Worm (Caenorhabditis elegans) whole organism, young adult: ENCODE results near the gene acy-2.

Experiments
- B0035.1 ChIP-seq: sonication (generic microtip); optimal IDR thresholded peaks from 2 replicates; lab custom pipeline; 2016; ENCODE audit warnings: missing genetic modification characterization, mild to moderate bottlenecking, missing compliant biosample characterization, missing genotype, missing genetic modification reagents
- B0261.1 ChIP-seq: sonication (generic microtip); optimal IDR thresholded peaks from 2 replicates; lab custom pipeline; 2016; ENCODE audit warnings: mild to moderate bottlenecking, missing genetic modification characterization, moderate library complexity, missing compliant biosample characterization
- B0336.3 ChIP-seq: fragments of 200-800 bp; sonication (Bioruptor generic); IDR thresholded peaks from 2 replicates; pipeline ENCODE4 v1.3.6; 2022; ENCODE audit warnings: missing genetic modification characterization, missing compliant biosample characterization
- D2030.7 ChIP-seq: fragments of 200-800 bp; sonication (Bioruptor generic); IDR thresholded peaks from 2 replicates; pipeline ENCODE4 v1.3.6; 2022; ENCODE audit warnings: missing genetic modification reagents, missing genetic modification characterization, missing compliant biosample characterization
- F23B12.7 ChIP-seq: sonication (generic microtip); optimal IDR thresholded peaks from 2 replicates; lab custom pipeline; 2017; ENCODE audit warnings: missing genetic modification characterization, mild to moderate bottlenecking, missing compliant biosample characterization, antibody characterized with exemption, moderate library complexity; ENCODE audit not compliant: insufficient read depth
- F39B2.1 ChIP-seq: fragments of 200-800 bp; sonication (Bioruptor generic); IDR thresholded peaks from 2 replicates; pipeline ENCODE4 v1.3.6; 2022; ENCODE audit warnings: missing genetic modification reagents, missing genetic modification characterization, missing compliant biosample characterization
- F49E8.2 ChIP-seq: sonication (generic microtip); optimal IDR thresholded peaks from 3 replicates; lab custom pipeline; 2017; ENCODE audit warnings: missing genetic modification characterization, mild to moderate bottlenecking, missing compliant biosample characterization, antibody characterized with exemption, moderate library complexity; ENCODE audit not compliant: insufficient read depth
- F52B5.7 ChIP-seq: sonication (generic microtip); optimal IDR thresholded peaks from 2 replicates; lab custom pipeline; 2016; ENCODE audit warnings: mild to moderate bottlenecking, missing genetic modification characterization, missing compliant biosample characterization
- F57A8.1 ChIP-seq: fragments of 200-800 bp; sonication (Bioruptor generic); optimal IDR thresholded peaks from 2 replicates; lab custom pipeline; 2018; ENCODE audit warnings: mild to moderate bottlenecking, missing genetic modification characterization, moderate library complexity, missing compliant biosample characterization
- Y79H2A.3 ChIP-seq: fragments of 200-800 bp; sonication (Bioruptor generic); conservative IDR thresholded peaks from 2 replicates; pipeline ENCODE4 v1.3.6; 2022; ENCODE audit warnings: missing genetic modification reagents, missing genetic modification characterization, missing compliant biosample characterization
- Y95B8A.8 ChIP-seq: fragments of 200-800 bp; sonication (Bioruptor generic); IDR thresholded peaks from 2 replicates; pipeline ENCODE4 v1.3.6; 2022; ENCODE audit warnings: missing genetic modification reagents, missing genetic modification characterization, missing compliant biosample characterization
- ZK185.1 ChIP-seq: sonication (generic microtip); optimal IDR thresholded peaks from 2 replicates; lab custom pipeline; 2016; ENCODE audit warnings: mild to moderate bottlenecking, missing genetic modification characterization, missing compliant biosample characterization; ENCODE audit not compliant: poor library complexity, severe bottlenecking
- aptf-3 ChIP-seq: fragments of 200-800 bp; sonication (Bioruptor generic); IDR thresholded peaks from 2 replicates; pipeline ENCODE4 v1.3.6; 2022; ENCODE audit warnings: missing genetic modification characterization, missing compliant biosample characterization
- atf-7 ChIP-seq: sonication (generic microtip); optimal IDR thresholded peaks from 2 replicates; lab custom pipeline; 2017; ENCODE audit warnings: mild to moderate bottlenecking, missing genetic modification characterization, missing compliant biosample characterization
- attf-3 ChIP-seq: fragments of 200-800 bp; sonication (Bioruptor generic); conservative IDR thresholded peaks from 2 replicates; pipeline ENCODE4 v1.3.6; 2022; ENCODE audit warnings: missing genetic modification reagents, missing genetic modification characterization, missing compliant biosample characterization
- bed-2 ChIP-seq: fragments of 200-800 bp; sonication (Bioruptor generic); IDR thresholded peaks from 2 replicates; pipeline ENCODE4 v1.3.6; 2022; ENCODE audit warnings: missing genetic modification reagents, missing genetic modification characterization, missing compliant biosample characterization
- cebp-2 ChIP-seq: fragments of 200-800 bp; sonication (Bioruptor generic); IDR thresholded peaks from 2 replicates; pipeline ENCODE4 v1.3.6; 2022; ENCODE audit warnings: missing genetic modification characterization, missing compliant biosample characterization
- ceh-40 ChIP-seq: fragments of 200-800 bp; sonication (Bioruptor generic); IDR thresholded peaks from 2 replicates; pipeline ENCODE4 v1.3.6; 2022; ENCODE audit warnings: missing genetic modification characterization, missing compliant biosample characterization
- ceh-58 ChIP-seq: fragments of 200-800 bp; sonication (Bioruptor generic); IDR thresholded peaks from 2 replicates; pipeline ENCODE4 v1.3.6; 2022; ENCODE audit warnings: missing genetic modification characterization, missing compliant biosample characterization
- ceh-91 ChIP-seq: fragments of 200-800 bp; sonication (Bioruptor generic); IDR thresholded peaks from 2 replicates; pipeline ENCODE4 v1.3.6; 2022; ENCODE audit warnings: missing genetic modification reagents, missing genetic modification characterization, missing compliant biosample characterization
- egl-44 ChIP-seq: fragments of 200-800 bp; sonication (Bioruptor generic); IDR thresholded peaks from 2 replicates; pipeline ENCODE4 v1.3.6; 2022; ENCODE audit warnings: missing genetic modification reagents, missing genetic modification characterization, missing compliant biosample characterization
- egrh-3 ChIP-seq: fragments of 200-800 bp; sonication (Bioruptor generic); IDR thresholded peaks from 2 replicates; pipeline ENCODE4 v1.3.6; 2022; ENCODE audit warnings: missing genetic modification reagents, missing genetic modification characterization, missing compliant biosample characterization
- ekl-4 ChIP-seq: fragments of 200-800 bp; sonication (Bioruptor generic); IDR thresholded peaks from 2 replicates; pipeline ENCODE4 v1.3.6; 2022; ENCODE audit warnings: missing genetic modification reagents, missing genetic modification characterization, missing compliant biosample characterization
- gei-17 ChIP-seq: fragments of 200-800 bp; sonication (Bioruptor generic); optimal IDR thresholded peaks from 2 replicates; lab custom pipeline; 2018; ENCODE audit warnings: mild to moderate bottlenecking, missing genetic modification characterization, missing compliant biosample characterization
- him-1 ChIP-seq: sonication (generic microtip); optimal IDR thresholded peaks from 2 replicates; lab custom pipeline; 2016; ENCODE audit warnings: missing genotype, missing genetic modification reagents, missing genetic modification characterization, missing compliant biosample characterization
- hlh-12 ChIP-seq: sonication (generic microtip); optimal IDR thresholded peaks from 2 replicates; lab custom pipeline; 2016; ENCODE audit warnings: missing genetic modification characterization, missing compliant biosample characterization
- hmg-20 ChIP-seq: fragments of 200-800 bp; sonication (Bioruptor generic); IDR thresholded peaks from 2 replicates; pipeline ENCODE4 v1.3.6; 2022; ENCODE audit warnings: missing genetic modification reagents, missing genetic modification characterization, missing compliant biosample characterization
- hsf-1 ChIP-seq: fragments of 200-800 bp; sonication (Bioruptor generic); IDR thresholded peaks from 2 replicates; pipeline ENCODE4 v1.3.6; 2022; ENCODE audit warnings: missing genetic modification reagents, missing genetic modification characterization, missing compliant biosample characterization
- let-526 ChIP-seq: fragments of 200-800 bp; sonication (Bioruptor generic); IDR thresholded peaks from 2 replicates; pipeline ENCODE4 v1.3.6; 2022; ENCODE audit warnings: missing genetic modification reagents, missing genetic modification characterization, missing compliant biosample characterization
- let-607 ChIP-seq, 2 experiments: fragments of 200-800 bp in 1 of 2; sonication (Bioruptor generic) in 1 of 2; sonication (generic microtip) in 1 of 2; optimal IDR thresholded peaks; 2 replicates each; lab custom pipeline; 2016 to 2018; ENCODE audit warnings: mild to moderate bottlenecking in 2 of 2, missing compliant biosample characterization in 2 of 2, missing genetic modification characterization in 2 of 2, moderate library complexity in 2 of 2, missing genotype in 1 of 2
- lin-40 ChIP-seq: sonication (generic microtip); optimal IDR thresholded peaks from 2 replicates; lab custom pipeline; 2016; ENCODE audit warnings: missing genetic modification characterization, mild to moderate bottlenecking, missing compliant biosample characterization, missing genotype, missing genetic modification reagents
- lin-54 ChIP-seq: fragments of 200-800 bp; sonication (Bioruptor generic); optimal IDR thresholded peaks from 2 replicates; lab custom pipeline; 2018; ENCODE audit warnings: mild to moderate bottlenecking, missing genetic modification characterization, missing compliant biosample characterization
- madf-10 ChIP-seq: sonication (generic microtip); optimal IDR thresholded peaks from 2 replicates; lab custom pipeline; 2016; ENCODE audit warnings: mild to moderate bottlenecking, missing genetic modification characterization, missing compliant biosample characterization
- madf-3 ChIP-seq: fragments of 200-800 bp; sonication (Bioruptor generic); IDR thresholded peaks from 2 replicates; pipeline ENCODE4 v1.3.6; 2022; ENCODE audit warnings: missing genetic modification reagents, missing genetic modification characterization, missing compliant biosample characterization
- mes-4 ChIP-seq: sonication (generic microtip); optimal IDR thresholded peaks from 2 replicates; lab custom pipeline; 2016; ENCODE audit warnings: missing genotype, missing genetic modification characterization, missing compliant biosample characterization
- mxl-1 ChIP-seq: sonication (generic microtip); optimal IDR thresholded peaks from 2 replicates; lab custom pipeline; 2016; ENCODE audit warnings: missing genetic modification characterization, missing compliant biosample characterization
- nfya-1 ChIP-seq: sonication (generic microtip); optimal IDR thresholded peaks from 2 replicates; lab custom pipeline; 2017; ENCODE audit warnings: antibody characterized with exemption, missing compliant biosample characterization, missing genetic modification characterization, borderline replicate concordance; ENCODE audit not compliant: insufficient read depth
- nfya-2 ChIP-seq: fragments of 200-800 bp; sonication (Bioruptor generic); IDR thresholded peaks from 2 replicates; pipeline ENCODE4 v1.3.6; 2022; ENCODE audit warnings: missing genetic modification reagents, missing genetic modification characterization, missing compliant biosample characterization
- nfyb-1 ChIP-seq: fragments of 200-800 bp; sonication (Bioruptor generic); IDR thresholded peaks from 2 replicates; pipeline ENCODE4 v1.3.6; 2022; ENCODE audit warnings: missing genetic modification reagents, missing genetic modification characterization, missing compliant biosample characterization
- pbrm-1 ChIP-seq: fragments of 200-800 bp; sonication (Bioruptor generic); IDR thresholded peaks from 2 replicates; pipeline ENCODE4 v1.3.6; 2022; ENCODE audit warnings: missing genetic modification reagents, missing genetic modification characterization, missing compliant biosample characterization
- pha-4 ChIP-seq: fragments of 150-350 bp; sonication (generic microtip); optimal IDR thresholded peaks from 2 replicates; lab custom pipeline; 2014; ENCODE audit warnings: missing biosample characterization, missing genetic modification reagents, missing genetic modification characterization
- rcor-1 ChIP-seq: fragments of 200-800 bp; sonication (Bioruptor generic); IDR thresholded peaks from 2 replicates; pipeline ENCODE4 v1.3.6; 2022; ENCODE audit warnings: missing genetic modification reagents, missing genetic modification characterization, missing compliant biosample characterization
- rec-8 ChIP-seq, 2 experiments: sonication (generic microtip); optimal IDR thresholded peaks; 2 replicates each; lab custom pipeline; 2016; ENCODE audit warnings: mild to moderate bottlenecking in 2 of 2, missing genetic modification characterization in 2 of 2, missing genetic modification reagents in 2 of 2, missing genotype in 2 of 2, missing biosample characterization in 1 of 2, missing compliant biosample characterization in 1 of 2, moderate library complexity in 1 of 2
- tbx-9 ChIP-seq: sonication (generic microtip); optimal IDR thresholded peaks from 2 replicates; lab custom pipeline; 2016; ENCODE audit warnings: borderline replicate concordance, missing genetic modification characterization, inconsistent platforms, missing compliant biosample characterization
- tlf-1 ChIP-seq: fragments of 200-800 bp; sonication (Bioruptor generic); optimal IDR thresholded peaks from 2 replicates; lab custom pipeline; 2018; ENCODE audit warnings: mild to moderate bottlenecking, missing genetic modification characterization, missing compliant biosample characterization
- unc-62 ChIP-seq: fragments of 150-350 bp; optimal IDR thresholded peaks from 2 replicates; lab custom pipeline; 2014; ENCODE audit warnings: missing biosample characterization, missing genetic modification reagents, missing genetic modification characterization
- zim-3 ChIP-seq: sonication (generic microtip); optimal IDR thresholded peaks from 2 replicates; lab custom pipeline; 2017; ENCODE audit warnings: mild to moderate bottlenecking, missing genetic modification characterization, moderate library complexity, missing compliant biosample characterization
- ztf-26 ChIP-seq: sonication (generic microtip); optimal IDR thresholded peaks from 2 replicates; lab custom pipeline; 2017; ENCODE audit warnings: missing genetic modification characterization, missing compliant biosample characterization
- ztf-6 ChIP-seq: fragments of 200-800 bp; sonication (Bioruptor generic); IDR thresholded peaks from 2 replicates; pipeline ENCODE4 v1.3.6; 2022; ENCODE audit warnings: missing genetic modification reagents, missing genetic modification characterization, missing compliant biosample characterization

acy-2 gene

ce11 chrV:5996114-5996513, 20.3 kb downstream of the acy-2 start, which contains the start of gene cpg-4 (continued):
- TF ChIP-seq attf-3, result 0 out of 2 replicates have a peak, but pooled peaks have one; percentile 17
- TF ChIP-seq D2030.7 (GFP tag; lab: Robert Waterston, UW), result peak; percentile 79
- peak; percentile 7 for TF ChIP-seq tlf-1 (GFP tag; lab: Kevin White, UChicago)
- TF ChIP-seq cebp-2 (GFP tag; lab: Robert Waterston, UW), result no peak
- TF ChIP-seq ceh-91 (GFP tag; lab: Robert Waterston, UW), result peak; percentile 85
- no peak for TF ChIP-seq pbrm-1 (GFP tag; lab: Robert Waterston, UW)
- TF ChIP-seq bed-2, result no peak
- no peak for TF ChIP-seq B0336.3 (GFP tag; lab: Robert Waterston, UW)
- TF ChIP-seq pha-4 (tag; lab: Kevin White, UChicago), result no peak
- peak; percentile 56 for TF ChIP-seq F23B12.7
- no peak for TF ChIP-seq ceh-40 (GFP tag; lab: Robert Waterston, UW)
- peak; percentile 45; the same call in 1 of the 2 replicates for TF ChIP-seq hsf-1 (GFP tag; lab: Robert Waterston, UW)
- TF ChIP-seq egrh-3 (GFP tag; lab: Robert Waterston, UW), result no peak
- TF ChIP-seq nfya-1 (tag; lab: Kevin White, UChicago), result no peak
- no peak for TF ChIP-seq aptf-3 (GFP tag; lab: Robert Waterston, UW)
- peak; percentile 53; the same call in 1 of the 2 replicates for TF ChIP-seq ekl-4 (GFP tag; lab: Robert Waterston, UW)
- no peak for TF ChIP-seq tbx-9 (tag; lab: Kevin White, UChicago)
- TF ChIP-seq Y79H2A.3, result 0 out of 2 replicates have a peak, but pooled peaks have one; percentile 20
- TF ChIP-seq atf-7 (tag; lab: Kevin White, UChicago), result no peak
- no peak for TF ChIP-seq nfya-2
- TF ChIP-seq lin-40 (tag; lab: Kevin White, UChicago), result no peak
- TF ChIP-seq ztf-6 (GFP tag; lab: Robert Waterston, UW), result no peak
- no peak for TF ChIP-seq B0035.1 (tag; lab: Kevin White, UChicago)
- TF ChIP-seq B0261.1 (tag; lab: Kevin White, UChicago), result no peak
- TF ChIP-seq lin-54 (GFP tag; lab: Kevin White, UChicago), result peak; percentile 68
- no peak for TF ChIP-seq mxl-1 (tag; lab: Kevin White, UChicago)
- no peak for TF ChIP-seq unc-62 (GFP tag; lab: Kevin White, UChicago)
- no peak for TF ChIP-seq madf-10
- TF ChIP-seq ceh-58 (GFP tag; lab: Robert Waterston, UW), result no peak
- TF ChIP-seq him-1, result no peak
- TF ChIP-seq ZK185.1, result no peak
- TF ChIP-seq nfyb-1 (GFP tag; lab: Robert Waterston, UW), result no peak
- peak; percentile 75; the same call in 1 of the 2 replicates for TF ChIP-seq rcor-1 (GFP tag; lab: Robert Waterston, UW)
- TF ChIP-seq mes-4 (tag; lab: Kevin White, UChicago), result no peak
- no peak for TF ChIP-seq F57A8.1
- no peak for TF ChIP-seq hmg-20 (GFP tag; lab: Robert Waterston, UW)
- TF ChIP-seq ztf-26, result no peak

- peak; percentile 36 for TF ChIP-seq gei-17 (GFP tag; lab: Kevin White, UChicago)
- no peak for TF ChIP-seq F39B2.1 (GFP tag; lab: Robert Waterston, UW)
- no peak for TF ChIP-seq F52B5.7 (tag; lab: Kevin White, UChicago)
- TF ChIP-seq lin-40 (tag; lab: Kevin White, UChicago), result peak; percentile 95
- no peak for TF ChIP-seq hlh-12 (tag; lab: Kevin White, UChicago)
- TF ChIP-seq Y95B8A.8 (GFP tag; lab: Robert Waterston, UW), result 0 out of 2 replicates have a peak, but pooled peaks have one; percentile 46
- TF ChIP-seq rec-8 (tag; optimal IDR thresholded peaks at IDR 0.05; lab: Kevin White, UChicago), result no peak
- no peak for TF ChIP-seq F49E8.2 (tag; lab: Kevin White, UChicago)
- TF ChIP-seq let-526, result peak; percentile 80; the same call in 1 of the 2 replicates
- TF ChIP-seq aptf-3 (GFP tag; lab: Robert Waterston, UW), result no peak
- TF ChIP-seq egl-44, result peak; percentile 73; the same call in 1 of the 2 replicates
- peak; percentile 37; the same call in 1 of the 2 replicates for TF ChIP-seq rcor-1 (GFP tag; lab: Robert Waterston, UW)
- peak; percentile 83; the same call in 1 of the 2 replicates for TF ChIP-seq madf-3 (GFP tag; lab: Robert Waterston, UW)
- TF ChIP-seq zim-3, result no peak
- TF ChIP-seq let-607 (tag; optimal IDR thresholded peaks at IDR 0.05; lab: Kevin White, UChicago), result peak; percentile 84 to 92
- TF ChIP-seq hsf-1 (GFP tag; lab: Robert Waterston, UW), result peak; percentile 57; the same call in 1 of the 2 replicates
Measured at ce11 chrV:6000368-6000802, 24.6 kb downstream of the acy-2 start.
